Worm (Caenorhabditis elegans) whole organism, L3 larva: ENCODE results near the gene C47E8.1.

Source experiments
- R02D3.7 ChIP-seq: fragments of 150-350 bp; optimal IDR thresholded peaks from 2 replicates; lab custom pipeline; 2014; ENCODE audit warnings: missing biosample characterization, missing genetic modification characterization
- aly-2 ChIP-seq: fragments of 150-350 bp; optimal IDR thresholded peaks from 2 replicates; lab custom pipeline; 2014; ENCODE audit warnings: missing biosample characterization, missing genetic modification characterization
- ama-1 ChIP-seq: fragments of 150-350 bp; optimal IDR thresholded peaks from 2 replicates; lab custom pipeline; 2018
- ceh-16 ChIP-seq: sonication (generic microtip); optimal IDR thresholded peaks from 2 replicates; lab custom pipeline; 2017; ENCODE audit warnings: missing biosample characterization, missing genetic modification characterization
- ceh-28 ChIP-seq: fragments of 150-350 bp; optimal IDR thresholded peaks from 2 replicates; lab custom pipeline; 2014; ENCODE audit warnings: missing biosample characterization, missing genetic modification reagents, missing genetic modification characterization
- ceh-82 ChIP-seq: fragments of 150-350 bp; optimal IDR thresholded peaks from 2 replicates; lab custom pipeline; 2014; ENCODE audit warnings: missing biosample characterization, missing genetic modification characterization
- ceh-9 ChIP-seq: sonication (generic microtip); optimal IDR thresholded peaks from 2 replicates; lab custom pipeline; 2018; ENCODE audit warnings: missing biosample characterization, missing genetic modification characterization
- daf-12 ChIP-seq: fragments of 150-350 bp; optimal IDR thresholded peaks from 2 replicates; lab custom pipeline; 2014; ENCODE audit warnings: missing biosample characterization, missing genetic modification reagents, missing genetic modification characterization
- egl-27 ChIP-seq: sonication (generic microtip); optimal IDR thresholded peaks from 4 replicates; lab custom pipeline; 2017; ENCODE audit warnings: missing biosample characterization, missing genetic modification reagents, missing genetic modification characterization
- elt-1 ChIP-seq: fragments of 150-350 bp; optimal IDR thresholded peaks from 2 replicates; lab custom pipeline; 2014; ENCODE audit warnings: missing biosample characterization, missing genetic modification characterization
- elt-2 ChIP-seq: sonication (generic microtip); optimal IDR thresholded peaks from 2 replicates; lab custom pipeline; 2016; ENCODE audit warnings: missing genetic modification reagents, mild to moderate bottlenecking, missing genetic modification characterization, missing compliant biosample characterization
- eor-1 ChIP-seq, 2 experiments: fragments of 150-350 bp; optimal IDR thresholded peaks; 2 replicates each; lab custom pipeline; 2014 to 2018; ENCODE audit warnings: missing biosample characterization in 2 of 2, missing genetic modification characterization in 2 of 2
- fkh-10 ChIP-seq: sonication (generic microtip); optimal IDR thresholded peaks from 2 replicates; lab custom pipeline; 2017; ENCODE audit warnings: missing biosample characterization, missing genetic modification reagents, missing genetic modification characterization
- fkh-2 ChIP-seq: fragments of 150-350 bp; optimal IDR thresholded peaks from 2 replicates; lab custom pipeline; 2014; ENCODE audit warnings: missing biosample characterization, missing genetic modification reagents, missing genetic modification characterization
- fos-1 ChIP-seq: fragments of 150-350 bp; optimal IDR thresholded peaks from 2 replicates; lab custom pipeline; 2014; ENCODE audit warnings: missing biosample characterization, missing genetic modification characterization
- hmg-11 ChIP-seq: sonication (generic microtip); optimal IDR thresholded peaks from 2 replicates; lab custom pipeline; 2016; ENCODE audit warnings: missing genetic modification characterization, missing compliant biosample characterization
- jun-1 ChIP-seq: fragments of 150-350 bp; optimal IDR thresholded peaks from 2 replicates; lab custom pipeline; 2014; ENCODE audit warnings: missing biosample characterization, missing genetic modification reagents, missing genetic modification characterization
- lin-15B ChIP-seq: fragments of 150-350 bp; optimal IDR thresholded peaks from 2 replicates; lab custom pipeline; 2014; ENCODE audit warnings: missing biosample characterization, missing genetic modification characterization
- lin-39 ChIP-seq: fragments of 150-350 bp; optimal IDR thresholded peaks from 2 replicates; lab custom pipeline; 2018; ENCODE audit warnings: missing biosample characterization, missing genetic modification reagents, missing genetic modification characterization
- mdl-1 ChIP-seq: fragments of 150-350 bp; optimal IDR thresholded peaks from 2 replicates; lab custom pipeline; 2014; ENCODE audit warnings: missing biosample characterization, missing genetic modification characterization
- mml-1 ChIP-seq: fragments of 150-350 bp; sonication (generic microtip); optimal IDR thresholded peaks from 3 replicates; lab custom pipeline; 2014; ENCODE audit warnings: missing biosample characterization, missing genetic modification characterization
- nhr-11 ChIP-seq: fragments of 150-350 bp; optimal IDR thresholded peaks from 2 replicates; lab custom pipeline; 2014; ENCODE audit warnings: missing biosample characterization, missing genetic modification characterization
- nhr-12 ChIP-seq: fragments of 150-350 bp; optimal IDR thresholded peaks from 2 replicates; lab custom pipeline; 2014; ENCODE audit warnings: missing biosample characterization, missing genetic modification characterization
- nhr-23 ChIP-seq: fragments of 150-350 bp; optimal IDR thresholded peaks from 2 replicates; lab custom pipeline; 2014; ENCODE audit warnings: missing biosample characterization, missing genetic modification reagents, missing genetic modification characterization
- nhr-237 ChIP-seq: fragments of 150-350 bp; optimal IDR thresholded peaks from 2 replicates; lab custom pipeline; 2014; ENCODE audit warnings: missing biosample characterization, missing genetic modification characterization
- nhr-25 ChIP-seq: sonication (generic microtip); optimal IDR thresholded peaks from 2 replicates; lab custom pipeline; 2017; ENCODE audit warnings: missing biosample characterization, missing genetic modification characterization
- nhr-43 ChIP-seq: sonication (generic microtip); optimal IDR thresholded peaks from 2 replicates; lab custom pipeline; 2016; ENCODE audit warnings: mild to moderate bottlenecking, missing genetic modification characterization, missing compliant biosample characterization; ENCODE audit not compliant: poor library complexity, severe bottlenecking
- nhr-67 ChIP-seq: fragments of 150-350 bp; optimal IDR thresholded peaks from 2 replicates; lab custom pipeline; 2014; ENCODE audit warnings: missing biosample characterization, missing genetic modification characterization
- nhr-76 ChIP-seq: fragments of 150-350 bp; sonication (generic microtip); optimal IDR thresholded peaks from 5 replicates; lab custom pipeline; 2014; ENCODE audit warnings: missing biosample characterization, missing genetic modification characterization
- nhr-77 ChIP-seq: fragments of 150-350 bp; optimal IDR thresholded peaks from 2 replicates; lab custom pipeline; 2014; ENCODE audit warnings: missing biosample characterization, missing genetic modification characterization
- pha-4 ChIP-seq: fragments of 150-350 bp; optimal IDR thresholded peaks from 2 replicates; lab custom pipeline; 2014; ENCODE audit warnings: missing biosample characterization, missing genetic modification reagents, missing genetic modification characterization
- pqm-1 ChIP-seq: fragments of 150-350 bp; optimal IDR thresholded peaks from 2 replicates; lab custom pipeline; 2017; ENCODE audit warnings: missing biosample characterization, missing genetic modification characterization, inconsistent platforms
- sea-2 ChIP-seq: fragments of 150-350 bp; sonication (generic microtip); optimal IDR thresholded peaks from 4 replicates; lab custom pipeline; 2014; ENCODE audit warnings: missing biosample characterization, missing genetic modification reagents, missing genetic modification characterization
- unc-39 ChIP-seq: sonication (generic microtip); optimal IDR thresholded peaks from 4 replicates; lab custom pipeline; 2017; ENCODE audit warnings: missing biosample characterization, missing genetic modification characterization
- unc-62 ChIP-seq: fragments of 150-350 bp; sonication (generic microtip); optimal IDR thresholded peaks from 4 replicates; lab custom pipeline; 2014; ENCODE audit warnings: missing biosample characterization, missing genetic modification reagents, missing genetic modification characterization
- zag-1 ChIP-seq: fragments of 150-350 bp; optimal IDR thresholded peaks from 2 replicates; lab custom pipeline; 2014; ENCODE audit warnings: missing biosample characterization, missing genetic modification characterization
- ztf-11 ChIP-seq: fragments of 150-350 bp; optimal IDR thresholded peaks from 2 replicates; lab custom pipeline; 2014; ENCODE audit warnings: missing biosample characterization, missing genetic modification characterization
- ztf-4 ChIP-seq: fragments of 150-350 bp; optimal IDR thresholded peaks from 2 replicates; lab custom pipeline; 2014; ENCODE audit warnings: missing biosample characterization, missing genetic modification characterization

C47E8.1 gene

ce11 chrV:14638075-14638474 is 27.8 kb upstream of the C47E8.1 start:
- TF ChIP-seq nhr-25 (tag; lab: Kevin White, UChicago) = no peak
- no peak for TF ChIP-seq ztf-4 (tag; lab: Kevin White, UChicago)
- TF ChIP-seq fkh-10 (GFP tag; lab: Kevin White, UChicago) = no peak
- TF ChIP-seq nhr-11 = no peak
- TF ChIP-seq pqm-1 (tag; lab: Kevin White, UChicago) = no peak
- no peak for TF ChIP-seq ceh-9 (tag; lab: Kevin White, UChicago)
- TF ChIP-seq eor-1 (tag; optimal IDR thresholded peaks at IDR 0.05; lab: Kevin White, UChicago) = no peak
- no peak for TF ChIP-seq zag-1
- no peak for TF ChIP-seq mdl-1
- TF ChIP-seq ceh-82 (tag; lab: Kevin White, UChicago) = no peak
- TF ChIP-seq fos-1 = no peak
- no peak for TF ChIP-seq nhr-67
- TF ChIP-seq nhr-237 (tag; lab: Kevin White, UChicago) = no peak
- no peak for TF ChIP-seq mml-1
- no peak for TF ChIP-seq lin-15B

ce11 chrV:14640071-14640470 is 25.8 kb upstream of the C47E8.1 start, which contains the start of gene F43D2.7:
Gene F43D2.7 (minus strand): TSS chrV:14640171.
- TF ChIP-seq unc-62 (no peak), hmg-11 (no peak), ama-1 (lab: Kevin White, UChicago) (no peak), ceh-9 (tag; lab: Kevin White, UChicago) (no peak), unc-39 (no peak), ceh-82 (tag; lab: Kevin White, UChicago) (no peak), sea-2 (GFP tag; lab: Kevin White, UChicago) (no peak), ztf-11 (no peak), mml-1 (no peak), daf-12 (no peak), egl-27 (tag; lab: Kevin White, UChicago) (no peak), ztf-4 (tag; lab: Kevin White, UChicago) (no peak), mdl-1 (no peak)

- TF ChIP-seq ceh-16 (tag; lab: Kevin White, UChicago) = no peak
- no peak for TF ChIP-seq nhr-12 (tag; lab: Kevin White, UChicago)
- no peak for TF ChIP-seq ztf-11
- TF ChIP-seq ztf-4 (tag; lab: Kevin White, UChicago) = no peak
- no peak for TF ChIP-seq hmg-11
- no peak for TF ChIP-seq lin-39
- no peak for TF ChIP-seq fkh-2 (tag; lab: Kevin White, UChicago)
- TF ChIP-seq R02D3.7 (tag; lab: Kevin White, UChicago) = no peak
- peak; percentile 15 for TF ChIP-seq jun-1
- TF ChIP-seq nhr-77 (tag; lab: Kevin White, UChicago) = no peak
- no peak for TF ChIP-seq lin-15B
- TF ChIP-seq mml-1 = no peak
- TF ChIP-seq ama-1 (lab: Kevin White, UChicago) = no peak
- TF ChIP-seq pqm-1 (tag; lab: Kevin White, UChicago) = peak; percentile 72
- no peak for TF ChIP-seq nhr-25 (tag; lab: Kevin White, UChicago)
- TF ChIP-seq nhr-23 (tag; lab: Kevin White, UChicago) = no peak
- peak; percentile 83 for TF ChIP-seq elt-2 (tag; lab: Kevin White, UChicago)
- no peak for TF ChIP-seq nhr-43 (tag; lab: Kevin White, UChicago)
- TF ChIP-seq nhr-76 = no peak
- TF ChIP-seq pha-4 = peak; percentile 22
- TF ChIP-seq unc-62 = no peak
- no peak for TF ChIP-seq zag-1
- TF ChIP-seq egl-27 (tag; lab: Kevin White, UChicago) = no peak
- TF ChIP-seq daf-12 = no peak
- no peak for TF ChIP-seq elt-1 (tag; lab: Kevin White, UChicago)
Measured at ce11 chrV:14640769-14641168, 25.1 kb upstream of the C47E8.1 start, which contains the start of gene C54G10.1. Gene C54G10.1 (plus strand): TSS chrV:14641101.

- TF ChIP-seq ceh-9 (tag; lab: Kevin White, UChicago) = no peak
- no peak for TF ChIP-seq aly-2 (tag; lab: Kevin White, UChicago)
- TF ChIP-seq zag-1 = no peak
- TF ChIP-seq pqm-1 (tag; lab: Kevin White, UChicago) = no peak
- TF ChIP-seq ceh-82 (tag; lab: Kevin White, UChicago) = no peak
- no peak for TF ChIP-seq fos-1
- no peak for TF ChIP-seq jun-1
- no peak for TF ChIP-seq ztf-4 (tag; lab: Kevin White, UChicago)
- TF ChIP-seq ceh-28 (tag; lab: Kevin White, UChicago) = no peak
- TF ChIP-seq nhr-237 (tag; lab: Kevin White, UChicago) = no peak
- TF ChIP-seq elt-2 (tag; lab: Kevin White, UChicago) = no peak
- TF ChIP-seq elt-1 (tag; lab: Kevin White, UChicago) = no peak
- no peak for TF ChIP-seq nhr-11
- TF ChIP-seq lin-39 = no peak
- TF ChIP-seq nhr-23 (tag; lab: Kevin White, UChicago) = no peak
Measured at ce11 chrV:14642016-14642415, 23.8 kb upstream of the C47E8.1 start.
